Fruit fly (Drosophila melanogaster): ENCODE data around the gene CG33509.

The CG33509 gene

dm6 chr2L:21096448-21096994, 10.2 kb upstream of the CG33509 start, which contains the start of gene CG34136:
CG34136 (plus strand) TSS chr2L:21096922.
- TF ChIP-seq psq (optimal IDR thresholded peaks at IDR 0.05), result no peak
- TF ChIP-seq insv (optimal IDR thresholded peaks at IDR 0.05), result no peak
- TF ChIP-seq ttk (optimal IDR thresholded peaks at IDR 0.05), result no peak
- no peak for TF ChIP-seq Sin3A (optimal IDR thresholded peaks at IDR 0.05)
- TF ChIP-seq h (optimal IDR thresholded peaks at IDR 0.05), result no peak
- no peak for TF ChIP-seq Myc (optimal IDR thresholded peaks at IDR 0.05)

- TF ChIP-seq ttk (optimal IDR thresholded peaks at IDR 0.05) (no peak), insv (optimal IDR thresholded peaks at IDR 0.05) (no peak), Myc (optimal IDR thresholded peaks at IDR 0.05) (no peak), Sin3A (optimal IDR thresholded peaks at IDR 0.05) (no peak), h (optimal IDR thresholded peaks at IDR 0.05) (no peak)
These were observed 4.7 kb upstream of the CG33509 start, which contains the start of gene CG14397 for dm6 chr2L:21090958-21091357. CG14397 (plus strand) TSS chr2L:21091227.

dm6 chr2L:21089075-21089474, 2.8 kb upstream of the CG33509 start, which contains the start of gene CG9259:
CG9259 (plus strand) TSS chr2L:21089375.
- TF ChIP-seq psq (optimal IDR thresholded peaks at IDR 0.05), result no peak
- TF ChIP-seq insv (optimal IDR thresholded peaks at IDR 0.05), result no peak
- TF ChIP-seq Myc (optimal IDR thresholded peaks at IDR 0.05), result no peak
- TF ChIP-seq h (optimal IDR thresholded peaks at IDR 0.05), result no peak
- no peak for TF ChIP-seq Sin3A (optimal IDR thresholded peaks at IDR 0.05)
- no peak for TF ChIP-seq ttk (optimal IDR thresholded peaks at IDR 0.05)

dm6 chr2L:21088651-21089050, 2.3 kb upstream of the CG33509 start, which contains the start of gene ppk13:
ppk13 (minus strand) TSS chr2L:21088751.
- TF ChIP-seq Sin3A (optimal IDR thresholded peaks at IDR 0.05), result no peak
- no peak for TF ChIP-seq ttk (optimal IDR thresholded peaks at IDR 0.05)
- no peak for TF ChIP-seq psq (optimal IDR thresholded peaks at IDR 0.05)
- TF ChIP-seq Myc (optimal IDR thresholded peaks at IDR 0.05), result no peak
- no peak for TF ChIP-seq h (optimal IDR thresholded peaks at IDR 0.05)
- no peak for TF ChIP-seq insv (optimal IDR thresholded peaks at IDR 0.05)

- TF ChIP-seq ttk (optimal IDR thresholded peaks at IDR 0.05), result no peak
- no peak for TF ChIP-seq insv (optimal IDR thresholded peaks at IDR 0.05)
- TF ChIP-seq Sin3A (optimal IDR thresholded peaks at IDR 0.05), result no peak
- no peak for TF ChIP-seq Myc (optimal IDR thresholded peaks at IDR 0.05)
- TF ChIP-seq h (optimal IDR thresholded peaks at IDR 0.05), result no peak
- no peak for TF ChIP-seq psq (optimal IDR thresholded peaks at IDR 0.05)
These were observed 2.0 kb downstream of the CG33509 start, which contains the start of gene CG33510 for dm6 chr2L:21084268-21084667. CG33510 (minus strand) TSS chr2L:21084326.

- no peak for TF ChIP-seq h (optimal IDR thresholded peaks at IDR 0.05)
These were observed 3.7 kb downstream of the CG33509 start, which contains the start of gene CG33511 for dm6 chr2L:21082444-21083201. CG33511 (minus strand) TSS chr2L:21082494.

dm6 chr2L:21077849-21078248, 8.5 kb downstream of the CG33509 start:
- TF ChIP-seq psq (optimal IDR thresholded peaks at IDR 0.05), result no peak
- no peak for TF ChIP-seq insv (optimal IDR thresholded peaks at IDR 0.05)

- TF ChIP-seq Myc (optimal IDR thresholded peaks at IDR 0.05) (no peak), h (optimal IDR thresholded peaks at IDR 0.05) (no peak), Sin3A (optimal IDR thresholded peaks at IDR 0.05) (no peak), ttk (optimal IDR thresholded peaks at IDR 0.05) (no peak), psq (optimal IDR thresholded peaks at IDR 0.05) (no peak), insv (optimal IDR thresholded peaks at IDR 0.05) (no peak)
These were observed 11.2 kb downstream of the CG33509 start, which contains the start of gene tadr for dm6 chr2L:21075105-21075504. tadr (plus strand) TSS chr2L:21075405.

- TF ChIP-seq Sin3A (optimal IDR thresholded peaks at IDR 0.05) (no peak), h (optimal IDR thresholded peaks at IDR 0.05) (no peak), psq (optimal IDR thresholded peaks at IDR 0.05) (no peak), insv (optimal IDR thresholded peaks at IDR 0.05) (no peak), ttk (optimal IDR thresholded peaks at IDR 0.05) (no peak), Myc (optimal IDR thresholded peaks at IDR 0.05) (no peak)
These were observed 12.5 kb downstream of the CG33509 start for dm6 chr2L:21073818-21074217.

dm6 chr2L:21073300-21073699, 13.0 kb downstream of the CG33509 start:
- TF ChIP-seq ttk (optimal IDR thresholded peaks at IDR 0.05) (no peak), Myc (optimal IDR thresholded peaks at IDR 0.05) (no peak), psq (optimal IDR thresholded peaks at IDR 0.05) (no peak), insv (optimal IDR thresholded peaks at IDR 0.05) (no peak), h (optimal IDR thresholded peaks at IDR 0.05) (no peak), Sin3A (optimal IDR thresholded peaks at IDR 0.05) (no peak)

- no peak for TF ChIP-seq psq (optimal IDR thresholded peaks at IDR 0.05)
- no peak for TF ChIP-seq insv (optimal IDR thresholded peaks at IDR 0.05)
- no peak for TF ChIP-seq Sin3A (optimal IDR thresholded peaks at IDR 0.05)
- TF ChIP-seq h (optimal IDR thresholded peaks at IDR 0.05), result no peak
These were observed 13.9 kb downstream of the CG33509 start for dm6 chr2L:21072389-21072788.

- TF ChIP-seq Myc (optimal IDR thresholded peaks at IDR 0.05) (no peak), Sin3A (optimal IDR thresholded peaks at IDR 0.05) (no peak), h (optimal IDR thresholded peaks at IDR 0.05) (no peak), insv (optimal IDR thresholded peaks at IDR 0.05) (no peak), ttk (optimal IDR thresholded peaks at IDR 0.05) (no peak), psq (optimal IDR thresholded peaks at IDR 0.05) (no peak)
These were observed 14.9 kb downstream of the CG33509 start, which contains the start of gene CG9265 for dm6 chr2L:21071435-21071834. CG9265 (minus strand) TSS chr2L:21071502.
